Fruit fly (Drosophila melanogaster) whole organism, pupa: Measurements from ENCODE around the gene CG13694.

Experiments used
- CG10348 ChIP-seq: fragments of 200-800 bp; sonication (Bioruptor generic); IDR thresholded peaks from 2 replicates; pipeline ENCODE4 v1.3.6; 2022; ENCODE audit warnings: missing biosample characterization, missing genetic modification characterization
- CG14655 ChIP-seq: fragments of 200-800 bp; sonication (Bioruptor generic); optimal IDR thresholded peaks from 3 replicates; lab custom pipeline; 2017; ENCODE audit warnings: mild to moderate bottlenecking, missing biosample characterization, missing genetic modification reagents, missing genetic modification characterization
- Pif1B ChIP-seq: fragments of 200-800 bp; sonication (Bioruptor generic); optimal IDR thresholded peaks from 3 replicates; lab custom pipeline; 2016; ENCODE audit warnings: missing biosample characterization, missing genetic modification characterization
- Snoo ChIP-seq: fragments of 200-800 bp; sonication (Bioruptor generic); optimal IDR thresholded peaks from 3 replicates; lab custom pipeline; 2017; ENCODE audit warnings: missing biosample characterization, mild to moderate bottlenecking, missing genetic modification characterization, inconsistent platforms
- gl ChIP-seq: fragments of 200-800 bp; sonication (Bioruptor generic); optimal IDR thresholded peaks from 2 replicates; lab custom pipeline; 2018; ENCODE audit warnings: missing biosample characterization, mild to moderate bottlenecking, missing genetic modification characterization

dm6 chr2L:136131-136426, 19.8 kb upstream of the CG13694 start:
- no peak for TF ChIP-seq Pif1B
- TF ChIP-seq CG14655 (GFP tag; lab: Kevin White, UChicago), result no peak
- TF ChIP-seq Snoo (tag; lab: Kevin White, UChicago), result no peak
- TF ChIP-seq gl (tag; lab: Kevin White, UChicago), result no peak
- no peak for TF ChIP-seq CG10348
